Worm (Caenorhabditis elegans) whole organism, young adult: Measurements from ENCODE around the gene Y116A8C.470.

Source experiments
- B0035.1 ChIP-seq: sonication (generic microtip); optimal IDR thresholded peaks from 2 replicates; lab custom pipeline; 2016; ENCODE audit warnings: missing genetic modification characterization, mild to moderate bottlenecking, missing compliant biosample characterization, missing genotype, missing genetic modification reagents
- F37B4.10 ChIP-seq: fragments of 200-800 bp; sonication (Bioruptor generic); IDR thresholded peaks from 2 replicates; pipeline ENCODE4 v1.3.6; 2022; ENCODE audit warnings: missing genetic modification characterization, missing compliant biosample characterization
- F49E8.2 ChIP-seq: sonication (generic microtip); optimal IDR thresholded peaks from 3 replicates; lab custom pipeline; 2017; ENCODE audit warnings: missing genetic modification characterization, mild to moderate bottlenecking, missing compliant biosample characterization, antibody characterized with exemption, moderate library complexity; ENCODE audit not compliant: insufficient read depth
- K11D2.4 ChIP-seq: fragments of 200-800 bp; sonication (Bioruptor generic); IDR thresholded peaks from 2 replicates; pipeline ENCODE4 v1.3.6; 2022; ENCODE audit warnings: missing genetic modification reagents, missing genetic modification characterization, missing compliant biosample characterization
- athp-1 ChIP-seq: sonication (generic microtip); optimal IDR thresholded peaks from 2 replicates; lab custom pipeline; 2017; ENCODE audit warnings: mild to moderate bottlenecking, missing genetic modification characterization, missing compliant biosample characterization
- ccch-3 ChIP-seq: fragments of 200-800 bp; sonication (Bioruptor generic); optimal IDR thresholded peaks from 2 replicates; lab custom pipeline; 2018; ENCODE audit warnings: mild to moderate bottlenecking, missing genetic modification characterization, missing compliant biosample characterization
- ceh-58 ChIP-seq: fragments of 200-800 bp; sonication (Bioruptor generic); IDR thresholded peaks from 2 replicates; pipeline ENCODE4 v1.3.6; 2022; ENCODE audit warnings: missing genetic modification characterization, missing compliant biosample characterization
- ceh-79 ChIP-seq: sonication (generic microtip); optimal IDR thresholded peaks from 2 replicates; lab custom pipeline; 2017; ENCODE audit warnings: mild to moderate bottlenecking, missing genetic modification characterization, missing compliant biosample characterization
- ceh-91 ChIP-seq: fragments of 200-800 bp; sonication (Bioruptor generic); IDR thresholded peaks from 2 replicates; pipeline ENCODE4 v1.3.6; 2022; ENCODE audit warnings: missing genetic modification reagents, missing genetic modification characterization, missing compliant biosample characterization
- chd-7 ChIP-seq: sonication (generic microtip); optimal IDR thresholded peaks from 2 replicates; lab custom pipeline; 2016; ENCODE audit warnings: mild to moderate bottlenecking, missing genetic modification characterization, moderate library complexity, missing compliant biosample characterization
- dpff-1 ChIP-seq: sonication (generic microtip); optimal IDR thresholded peaks from 2 replicates; lab custom pipeline; 2017; ENCODE audit warnings: mild to moderate bottlenecking, missing genetic modification characterization, missing compliant biosample characterization
- efl-1 ChIP-seq: fragments of 150-350 bp; optimal IDR thresholded peaks from 2 replicates; lab custom pipeline; 2014; ENCODE audit warnings: missing biosample characterization, missing genetic modification reagents, missing genetic modification characterization
- egl-44 ChIP-seq: fragments of 200-800 bp; sonication (Bioruptor generic); IDR thresholded peaks from 2 replicates; pipeline ENCODE4 v1.3.6; 2022; ENCODE audit warnings: missing genetic modification reagents, missing genetic modification characterization, missing compliant biosample characterization
- ekl-4 ChIP-seq: fragments of 200-800 bp; sonication (Bioruptor generic); IDR thresholded peaks from 2 replicates; pipeline ENCODE4 v1.3.6; 2022; ENCODE audit warnings: missing genetic modification reagents, missing genetic modification characterization, missing compliant biosample characterization
- gei-17 ChIP-seq: fragments of 200-800 bp; sonication (Bioruptor generic); optimal IDR thresholded peaks from 2 replicates; lab custom pipeline; 2018; ENCODE audit warnings: mild to moderate bottlenecking, missing genetic modification characterization, missing compliant biosample characterization
- hlh-12 ChIP-seq: sonication (generic microtip); optimal IDR thresholded peaks from 2 replicates; lab custom pipeline; 2016; ENCODE audit warnings: missing genetic modification characterization, missing compliant biosample characterization
- hrde-1 ChIP-seq: sonication (generic microtip); optimal IDR thresholded peaks from 2 replicates; lab custom pipeline; 2016; ENCODE audit warnings: missing genetic modification characterization, mild to moderate bottlenecking, missing compliant biosample characterization, moderate library complexity, missing genotype, missing genetic modification reagents, borderline replicate concordance
- let-607 ChIP-seq, 2 experiments: fragments of 200-800 bp in 1 of 2; sonication (Bioruptor generic) in 1 of 2; sonication (generic microtip) in 1 of 2; optimal IDR thresholded peaks; 2 replicates each; lab custom pipeline; 2016 to 2018; ENCODE audit warnings: mild to moderate bottlenecking in 2 of 2, missing compliant biosample characterization in 2 of 2, missing genetic modification characterization in 2 of 2, moderate library complexity in 2 of 2, missing genotype in 1 of 2
- lin-54 ChIP-seq: fragments of 200-800 bp; sonication (Bioruptor generic); optimal IDR thresholded peaks from 2 replicates; lab custom pipeline; 2018; ENCODE audit warnings: mild to moderate bottlenecking, missing genetic modification characterization, missing compliant biosample characterization
- lir-1 ChIP-seq: fragments of 200-800 bp; sonication (Bioruptor generic); conservative IDR thresholded peaks from 2 replicates; pipeline ENCODE4 v1.3.6; 2022; ENCODE audit warnings: missing genetic modification reagents, missing genetic modification characterization, missing compliant biosample characterization
- lsy-27 ChIP-seq: sonication (generic microtip); optimal IDR thresholded peaks from 2 replicates; lab custom pipeline; 2017; ENCODE audit warnings: missing genetic modification characterization, mild to moderate bottlenecking, missing compliant biosample characterization, antibody characterized with exemption, missing genotype, borderline replicate concordance; ENCODE audit not compliant: insufficient read depth
- madf-6 ChIP-seq: fragments of 200-800 bp; sonication (Bioruptor generic); IDR thresholded peaks from 2 replicates; pipeline ENCODE4 v1.3.6; 2022; ENCODE audit warnings: missing genetic modification reagents, missing genetic modification characterization, missing compliant biosample characterization
- mel-28 ChIP-seq: sonication (generic microtip); optimal IDR thresholded peaks from 2 replicates; lab custom pipeline; 2016; ENCODE audit warnings: borderline replicate concordance, mild to moderate bottlenecking, missing genetic modification characterization, missing compliant biosample characterization
- pha-4 ChIP-seq: fragments of 150-350 bp; sonication (generic microtip); optimal IDR thresholded peaks from 2 replicates; lab custom pipeline; 2014; ENCODE audit warnings: missing biosample characterization, missing genetic modification reagents, missing genetic modification characterization
- rec-8 ChIP-seq, 2 experiments: sonication (generic microtip); optimal IDR thresholded peaks; 2 replicates each; lab custom pipeline; 2016; ENCODE audit warnings: mild to moderate bottlenecking in 2 of 2, missing genetic modification characterization in 2 of 2, missing genetic modification reagents in 2 of 2, missing genotype in 2 of 2, missing biosample characterization in 1 of 2, missing compliant biosample characterization in 1 of 2, moderate library complexity in 1 of 2
- rpc-1 ChIP-seq, 2 experiments: fragments of 150-350 bp in 1 of 2; sonication (generic microtip) in 1 of 2; optimal IDR thresholded peaks; 2 replicates each; lab custom pipeline; 2014 to 2018; ENCODE audit warnings: missing biosample characterization in 1 of 2, missing genetic modification characterization in 1 of 2, missing genetic modification reagents in 1 of 2, missing genotype in 1 of 2
- snpc-3.4 ChIP-seq: sonication (generic microtip); optimal IDR thresholded peaks from 2 replicates; lab custom pipeline; 2017; ENCODE audit warnings: missing genetic modification characterization, mild to moderate bottlenecking, missing compliant biosample characterization, antibody characterized with exemption, moderate library complexity, missing genotype, missing genetic modification reagents
- snpc-4 ChIP-seq, 5 experiments: fragments of 150-350 bp in 1 of 5; sonication (generic microtip) in 4 of 5; optimal IDR thresholded peaks; 2 replicates each; lab custom pipeline; 2014 to 2018; ENCODE audit warnings: missing genetic modification characterization in 5 of 5, missing biosample characterization in 3 of 5, antibody characterized with exemption in 2 of 5, mild to moderate bottlenecking in 2 of 5, missing compliant biosample characterization in 2 of 5, missing genotype in 2 of 5, moderate library complexity in 2 of 5, missing genetic modification reagents in 1 of 5
- somi-1 ChIP-seq: fragments of 200-800 bp; sonication (Bioruptor generic); optimal IDR thresholded peaks from 2 replicates; lab custom pipeline; 2018; ENCODE audit warnings: mild to moderate bottlenecking, missing genetic modification characterization, missing compliant biosample characterization
- xnd-1 ChIP-seq: sonication (generic microtip); optimal IDR thresholded peaks from 2 replicates; lab custom pipeline; 2016; ENCODE audit warnings: missing genotype, missing genetic modification reagents, missing genetic modification characterization, missing compliant biosample characterization
- zfh-2 ChIP-seq: fragments of 200-800 bp; sonication (Bioruptor generic); conservative IDR thresholded peaks from 2 replicates; pipeline ENCODE4 v1.3.6; 2022; ENCODE audit warnings: missing genetic modification reagents, missing genetic modification characterization, missing compliant biosample characterization
- zim-3 ChIP-seq: sonication (generic microtip); optimal IDR thresholded peaks from 2 replicates; lab custom pipeline; 2017; ENCODE audit warnings: mild to moderate bottlenecking, missing genetic modification characterization, moderate library complexity, missing compliant biosample characterization

Gene Y116A8C.470

DNA sequence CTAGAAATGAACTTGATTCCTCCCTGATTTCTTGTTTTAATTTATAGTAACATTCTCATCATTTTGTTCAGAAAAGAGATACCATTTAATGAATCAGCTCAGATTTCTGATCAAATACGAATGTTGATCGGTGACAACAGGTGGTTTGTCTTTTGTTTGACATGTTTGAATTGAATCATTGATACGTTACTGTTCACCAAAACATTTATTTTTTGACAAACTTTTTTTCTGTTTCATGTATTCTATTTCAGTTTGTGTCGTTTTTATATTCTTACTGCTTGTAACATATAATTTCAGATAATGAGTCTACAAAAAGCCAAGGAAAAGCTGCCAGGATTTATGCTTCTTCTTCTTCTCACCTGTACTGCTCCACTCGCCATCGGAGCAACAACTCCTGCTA lies 5.0 kb upstream of the Y116A8C.470 start, which contains the start of gene nep-24:
TSS of gene nep-24 (plus strand) at position 301 of the 400 bp plus-strand sequence.
- TF ChIP-seq efl-1 (no peak), ceh-58 (GFP tag; lab: Robert Waterston, UW) (no peak), zim-3 (tag; lab: Kevin White, UChicago) (no peak), chd-7 (tag; lab: Kevin White, UChicago) (no peak), ceh-91 (no peak), rpc-1 (optimal IDR thresholded peaks at IDR 0.05; lab: Kevin White, UChicago) (no peak), rpc-1 (tag; optimal IDR thresholded peaks at IDR 0.05; lab: Kevin White, UChicago) (no peak), gei-17 (no peak), lir-1 (GFP tag; lab: Robert Waterston, UW) (no peak), xnd-1 (tag; lab: Kevin White, UChicago) (no peak), ekl-4 (no peak), F49E8.2 (tag; lab: Kevin White, UChicago) (no peak), F37B4.10 (GFP tag; lab: Robert Waterston, UW) (no peak), ceh-79 (tag; lab: Kevin White, UChicago) (no peak), hrde-1 (tag; lab: Kevin White, UChicago) (no peak), rec-8 (tag; optimal IDR thresholded peaks at IDR 0.05; lab: Kevin White, UChicago) (no peak), lsy-27 (tag; lab: Kevin White, UChicago) (no peak), egl-44 (GFP tag; lab: Robert Waterston, UW) (no peak), madf-6 (GFP tag; lab: Robert Waterston, UW) (no peak)

- no peak for TF ChIP-seq lin-54 (GFP tag; lab: Kevin White, UChicago)
- TF ChIP-seq zfh-2 (GFP tag; lab: Robert Waterston, UW), result peak; percentile 52
- no peak for TF ChIP-seq athp-1 (tag; lab: Kevin White, UChicago)
- no peak for TF ChIP-seq snpc-3.4 (tag; lab: Kevin White, UChicago)
- no peak for TF ChIP-seq xnd-1 (tag; lab: Kevin White, UChicago)
- TF ChIP-seq B0035.1, result no peak
- TF ChIP-seq somi-1 (GFP tag; lab: Kevin White, UChicago), result no peak
- TF ChIP-seq snpc-4 (GFP tag; optimal IDR thresholded peaks at IDR 0.05; lab: Kevin White, UChicago), result no peak
- TF ChIP-seq snpc-4 (tag; optimal IDR thresholded peaks at IDR 0.05; lab: Kevin White, UChicago), result peak in 1 of 4 experiments; percentile 15
- no peak for TF ChIP-seq pha-4
- no peak for TF ChIP-seq mel-28 (tag; lab: Kevin White, UChicago)
Observed at ce11 chrIV:16921999-16922398, 2.9 kb upstream of the Y116A8C.470 start.

ce11 chrIV:16920041-16920440 lies 929 bp upstream of the Y116A8C.470 start, which contains the start of gene nep-23:
nep-23 (plus strand) TSS chrIV:16920341.
- TF ChIP-seq hlh-12 (tag; lab: Kevin White, UChicago) (no peak), dpff-1 (no peak)

DNA sequence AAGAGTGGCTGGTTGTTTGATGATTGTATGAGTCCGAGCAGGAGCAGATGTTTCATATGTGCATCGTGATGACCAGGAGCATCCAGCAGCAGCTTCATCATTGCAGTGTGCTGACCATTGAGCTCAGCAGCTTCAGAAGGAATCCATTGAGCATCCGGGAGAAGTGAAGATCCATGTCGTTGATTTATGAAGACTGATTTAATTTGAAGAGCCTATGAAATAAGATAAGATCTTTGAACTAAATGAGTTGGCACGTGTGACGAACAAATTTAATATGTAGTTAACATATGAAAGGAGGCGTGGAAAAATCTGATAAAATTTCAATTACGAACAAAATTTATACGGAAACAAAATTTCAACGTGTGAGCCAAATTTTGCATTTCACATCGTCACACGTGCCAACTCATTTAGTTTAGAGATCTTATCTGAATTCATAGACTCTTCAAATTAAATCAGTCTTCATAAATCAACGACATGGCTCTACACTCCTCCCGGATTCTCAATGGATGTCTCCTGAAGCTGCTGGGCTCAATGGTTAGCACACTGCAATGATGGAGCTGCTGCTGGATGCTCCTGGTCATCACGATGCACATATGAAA lies 1.2 kb downstream of the Y116A8C.470 start, which contains the start of the genes Y116A8C.469 and Y116A8C.468:
TSS of gene Y116A8C.469 (minus strand) at position 101 of the 599 bp plus-strand sequence.
TSS of gene Y116A8C.468 (plus strand) at position 549 of the 599 bp plus-strand sequence.
- no peak for TF ChIP-seq ccch-3 (GFP tag; lab: Kevin White, UChicago)
- TF ChIP-seq let-607 (tag; optimal IDR thresholded peaks at IDR 0.05; lab: Kevin White, UChicago), result no peak
- TF ChIP-seq ceh-79 (tag; lab: Kevin White, UChicago), result no peak
- no peak for TF ChIP-seq K11D2.4
- TF ChIP-seq rec-8 (tag; optimal IDR thresholded peaks at IDR 0.05; lab: Kevin White, UChicago), result no peak
